Worm (Caenorhabditis elegans): ENCODE data around the gene F22F7.7.

DNA sequence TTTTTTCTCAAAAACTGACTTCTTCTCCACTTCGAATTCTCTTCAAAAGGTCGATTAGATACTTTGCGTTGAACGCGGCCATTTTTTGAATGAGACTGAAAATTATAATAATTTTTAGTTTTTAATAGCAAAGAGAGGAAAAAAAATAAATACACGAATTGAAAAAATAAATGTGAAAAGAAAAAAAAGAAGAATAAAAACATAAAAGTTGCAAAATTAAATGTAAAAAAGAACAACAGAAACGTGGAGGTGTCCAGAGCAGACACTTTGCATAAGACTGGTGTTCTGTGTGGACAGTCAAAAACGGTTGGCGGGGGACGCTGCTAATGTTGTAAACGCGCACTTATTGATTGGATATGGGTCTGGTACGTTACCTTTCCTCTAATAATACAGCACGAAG is 19.5 kb upstream of the F22F7.7 start, which contains the start of gene C45H4.14:
- TF ChIP-seq flt-1 (GFP tag; IDR thresholded peaks at IDR 0.05) (no peak), ztf-29 (GFP tag; IDR thresholded peaks at IDR 0.05) (no peak)
